Worm (Caenorhabditis elegans) whole organism, early embryonic: ENCODE measurements around the gene ZK1290.14.

Experiments used
- B0310.2 ChIP-seq: sonication (generic microtip); optimal IDR thresholded peaks from 2 replicates; lab custom pipeline; 2016; ENCODE audit warnings: mild to moderate bottlenecking, missing genetic modification characterization, missing compliant biosample characterization
- F13C5.2 ChIP-seq: sonication (generic microtip); optimal IDR thresholded peaks from 2 replicates; lab custom pipeline; 2017; ENCODE audit warnings: mild to moderate bottlenecking, missing genetic modification characterization, inconsistent platforms, missing compliant biosample characterization
- aly-1 ChIP-seq: sonication (generic microtip); optimal IDR thresholded peaks from 2 replicates; lab custom pipeline; 2016; ENCODE audit warnings: missing genetic modification characterization, missing compliant biosample characterization
- ama-1 ChIP-seq: fragments of 150-350 bp; optimal IDR thresholded peaks from 2 replicates; lab custom pipeline; 2014
- ceh-13 ChIP-seq: fragments of 200-800 bp; sonication (Bioruptor generic); optimal IDR thresholded peaks from 2 replicates; lab custom pipeline; 2018; ENCODE audit warnings: mild to moderate bottlenecking, missing genetic modification characterization, missing compliant biosample characterization
- ceh-36 ChIP-seq: sonication (generic microtip); optimal IDR thresholded peaks from 2 replicates; lab custom pipeline; 2016; ENCODE audit warnings: missing genetic modification characterization, inconsistent platforms, missing compliant biosample characterization
- ets-7 ChIP-seq: sonication (generic microtip); optimal IDR thresholded peaks from 2 replicates; lab custom pipeline; 2016; ENCODE audit warnings: missing genotype, missing genetic modification characterization, missing compliant biosample characterization
- flt-1 ChIP-seq: fragments of 200-800 bp; sonication (Bioruptor generic); IDR thresholded peaks from 2 replicates; pipeline ENCODE4 v1.3.6; 2022; ENCODE audit warnings: missing genetic modification characterization, missing compliant biosample characterization
- hmbx-1 ChIP-seq: sonication (generic microtip); optimal IDR thresholded peaks from 2 replicates; lab custom pipeline; 2016; ENCODE audit warnings: mild to moderate bottlenecking, missing genetic modification characterization, missing compliant biosample characterization
- hmg-4 ChIP-seq: fragments of 200-800 bp; sonication (Bioruptor generic); optimal IDR thresholded peaks from 2 replicates; lab custom pipeline; 2018; ENCODE audit warnings: mild to moderate bottlenecking, missing genetic modification characterization, missing compliant biosample characterization
- hnd-1 ChIP-seq: sonication (generic microtip); optimal IDR thresholded peaks from 2 replicates; lab custom pipeline; 2016; ENCODE audit warnings: missing genetic modification characterization, missing compliant biosample characterization
- pes-1 ChIP-seq: fragments of 200-800 bp; sonication (Bioruptor generic); IDR thresholded peaks from 2 replicates; pipeline ENCODE4 v1.3.6; 2022; ENCODE audit warnings: missing genetic modification reagents, missing genetic modification characterization, missing compliant biosample characterization
- scrt-1 ChIP-seq: fragments of 200-800 bp; sonication (Bioruptor generic); IDR thresholded peaks from 2 replicates; pipeline ENCODE4 v1.3.6; 2022; ENCODE audit warnings: missing genetic modification characterization, missing compliant biosample characterization
- sea-1 ChIP-seq: fragments of 200-800 bp; sonication (Bioruptor generic); conservative IDR thresholded peaks from 2 replicates; pipeline ENCODE4 v1.3.6; 2022; ENCODE audit warnings: missing genetic modification characterization, missing compliant biosample characterization
- tbx-11 ChIP-seq: fragments of 200-800 bp; sonication (Bioruptor generic); IDR thresholded peaks from 2 replicates; pipeline ENCODE4 v1.3.6; 2022; ENCODE audit warnings: missing genetic modification characterization, missing compliant biosample characterization
- tbx-37 ChIP-seq: fragments of 200-800 bp; sonication (Bioruptor generic); conservative IDR thresholded peaks from 2 replicates; pipeline ENCODE4 v1.3.6; 2022; ENCODE audit warnings: missing genetic modification reagents, missing genetic modification characterization, missing compliant biosample characterization
- tra-4 ChIP-seq: sonication (generic microtip); optimal IDR thresholded peaks from 2 replicates; lab custom pipeline; 2017; ENCODE audit warnings: missing genetic modification characterization, missing compliant biosample characterization

Gene ZK1290.14

ce11 chrII:7560844-7561243, 5.5 kb upstream of the ZK1290.14 start:
- TF ChIP-seq hmg-4 (no peak), pes-1 (GFP tag; lab: Robert Waterston, UW) (no peak), tra-4 (tag; lab: Kevin White, UChicago) (no peak), ets-7 (tag; lab: Kevin White, UChicago) (no peak), hnd-1 (tag; lab: Kevin White, UChicago) (no peak), tbx-37 (GFP tag; lab: Robert Waterston, UW) (no peak), scrt-1 (GFP tag; lab: Robert Waterston, UW) (no peak), aly-1 (no peak), ama-1 (lab: Kevin White, UChicago) (no peak), flt-1 (GFP tag; lab: Robert Waterston, UW) (no peak), B0310.2 (tag; lab: Kevin White, UChicago) (no peak), F13C5.2 (no peak)

- TF ChIP-seq F13C5.2, result no peak
- TF ChIP-seq hmbx-1 (tag; lab: Kevin White, UChicago), result no peak
- TF ChIP-seq hnd-1 (tag; lab: Kevin White, UChicago), result no peak
- no peak for TF ChIP-seq tra-4 (tag; lab: Kevin White, UChicago)
- TF ChIP-seq aly-1, result no peak
- no peak for TF ChIP-seq tbx-37 (GFP tag; lab: Robert Waterston, UW)
- TF ChIP-seq ceh-13 (GFP tag; lab: Kevin White, UChicago), result no peak
- TF ChIP-seq flt-1 (GFP tag; lab: Robert Waterston, UW), result no peak
- TF ChIP-seq pes-1 (GFP tag; lab: Robert Waterston, UW), result no peak
- no peak for TF ChIP-seq scrt-1 (GFP tag; lab: Robert Waterston, UW)
- no peak for TF ChIP-seq ets-7 (tag; lab: Kevin White, UChicago)
- no peak for TF ChIP-seq ama-1 (lab: Kevin White, UChicago)
- TF ChIP-seq ceh-36 (tag; lab: Kevin White, UChicago), result no peak
- TF ChIP-seq tbx-11 (GFP tag; lab: Robert Waterston, UW), result no peak
- TF ChIP-seq sea-1 (GFP tag; lab: Robert Waterston, UW), result no peak
- no peak for TF ChIP-seq B0310.2 (tag; lab: Kevin White, UChicago)
- TF ChIP-seq hmg-4, result no peak
These were observed 3.5 kb upstream of the ZK1290.14 start for ce11 chrII:7558864-7559263.

- TF ChIP-seq aly-1, result no peak
- TF ChIP-seq ceh-13 (GFP tag; lab: Kevin White, UChicago), result no peak
- TF ChIP-seq F13C5.2, result no peak
- no peak for TF ChIP-seq hmbx-1 (tag; lab: Kevin White, UChicago)
- TF ChIP-seq scrt-1 (GFP tag; lab: Robert Waterston, UW), result no peak
- TF ChIP-seq tra-4 (tag; lab: Kevin White, UChicago), result no peak
- no peak for TF ChIP-seq tbx-11 (GFP tag; lab: Robert Waterston, UW)
- TF ChIP-seq ama-1 (lab: Kevin White, UChicago), result no peak
- TF ChIP-seq ets-7 (tag; lab: Kevin White, UChicago), result no peak
- TF ChIP-seq tbx-37 (GFP tag; lab: Robert Waterston, UW), result no peak
These were observed 2.6 kb upstream of the ZK1290.14 start for ce11 chrII:7557981-7558380.

ce11 chrII:7554716-7555247, 610 bp downstream of the ZK1290.14 start:
- TF ChIP-seq scrt-1 (GFP tag; lab: Robert Waterston, UW), result no peak

ce11 chrII:7553806-7554205, 1.6 kb downstream of the ZK1290.14 start, which contains the start of gene ZK1290.10:
Gene ZK1290.10, minus strand, starts transcription at chrII:7553906.
- TF ChIP-seq sea-1 (GFP tag; lab: Robert Waterston, UW), result no peak
- TF ChIP-seq hnd-1 (tag; lab: Kevin White, UChicago), result no peak
- no peak for TF ChIP-seq tbx-37 (GFP tag; lab: Robert Waterston, UW)
- TF ChIP-seq F13C5.2, result no peak
- TF ChIP-seq ceh-36 (tag; lab: Kevin White, UChicago), result no peak
- no peak for TF ChIP-seq ceh-13 (GFP tag; lab: Kevin White, UChicago)
- TF ChIP-seq tra-4 (tag; lab: Kevin White, UChicago), result no peak
- no peak for TF ChIP-seq scrt-1 (GFP tag; lab: Robert Waterston, UW)
- no peak for TF ChIP-seq ama-1 (lab: Kevin White, UChicago)
- TF ChIP-seq hmg-4, result no peak
- no peak for TF ChIP-seq aly-1
- no peak for TF ChIP-seq hmbx-1 (tag; lab: Kevin White, UChicago)
- TF ChIP-seq B0310.2 (tag; lab: Kevin White, UChicago), result no peak
- TF ChIP-seq ets-7 (tag; lab: Kevin White, UChicago), result no peak

ce11 chrII:7549035-7549434, 6.4 kb downstream of the ZK1290.14 start, which contains the start of gene tph-1:
Gene tph-1, plus strand, starts transcription at chrII:7549335.
- TF ChIP-seq flt-1 (GFP tag; lab: Robert Waterston, UW) (no peak), tra-4 (tag; lab: Kevin White, UChicago) (no peak), B0310.2 (tag; lab: Kevin White, UChicago) (no peak), ceh-36 (tag; lab: Kevin White, UChicago) (no peak), aly-1 (no peak), tbx-11 (GFP tag; lab: Robert Waterston, UW) (no peak), ceh-13 (GFP tag; lab: Kevin White, UChicago) (no peak), hmg-4 (no peak), hnd-1 (tag; lab: Kevin White, UChicago) (no peak), F13C5.2 (no peak), pes-1 (GFP tag; lab: Robert Waterston, UW) (no peak), ets-7 (tag; lab: Kevin White, UChicago) (no peak), tbx-37 (GFP tag; lab: Robert Waterston, UW) (no peak), hmbx-1 (tag; lab: Kevin White, UChicago) (no peak), scrt-1 (GFP tag; lab: Robert Waterston, UW) (no peak), sea-1 (GFP tag; lab: Robert Waterston, UW) (no peak), ama-1 (lab: Kevin White, UChicago) (no peak)

- TF ChIP-seq flt-1 (GFP tag; lab: Robert Waterston, UW), result no peak
- no peak for TF ChIP-seq ama-1 (lab: Kevin White, UChicago)
- no peak for TF ChIP-seq ceh-36 (tag; lab: Kevin White, UChicago)
- no peak for TF ChIP-seq B0310.2 (tag; lab: Kevin White, UChicago)
- TF ChIP-seq pes-1 (GFP tag; lab: Robert Waterston, UW), result no peak
- TF ChIP-seq scrt-1 (GFP tag; lab: Robert Waterston, UW), result no peak
- TF ChIP-seq hmg-4, result no peak
- no peak for TF ChIP-seq hnd-1 (tag; lab: Kevin White, UChicago)
- no peak for TF ChIP-seq F13C5.2
- no peak for TF ChIP-seq tra-4 (tag; lab: Kevin White, UChicago)
- no peak for TF ChIP-seq tbx-37 (GFP tag; lab: Robert Waterston, UW)
- no peak for TF ChIP-seq ets-7 (tag; lab: Kevin White, UChicago)
- TF ChIP-seq hmbx-1 (tag; lab: Kevin White, UChicago), result no peak
- TF ChIP-seq aly-1, result no peak
- TF ChIP-seq tbx-11 (GFP tag; lab: Robert Waterston, UW), result no peak
- TF ChIP-seq ceh-13 (GFP tag; lab: Kevin White, UChicago), result no peak
- TF ChIP-seq sea-1 (GFP tag; lab: Robert Waterston, UW), result no peak
These were observed 7.3 kb downstream of the ZK1290.14 start, which contains the start of gene fbxa-224 for ce11 chrII:7548044-7548443. Gene fbxa-224, minus strand, starts transcription at chrII:7548144.
